Worm (Caenorhabditis elegans): Measurements from ENCODE around the gene dcaf-1.

ce11 chrIV:9682514-9682913, 24.0 kb downstream of the dcaf-1 start, which contains the start of gene ins-7:
- no peak for TF ChIP-seq nfya-1 (tag; optimal IDR thresholded peaks at IDR 0.05)
- no peak for TF ChIP-seq unc-55 (GFP tag; optimal IDR thresholded peaks at IDR 0.05)
- TF ChIP-seq pqm-1 (tag; optimal IDR thresholded peaks at IDR 0.05), result no peak
- no peak for TF ChIP-seq hlh-8 (tag; optimal IDR thresholded peaks at IDR 0.05)
- TF ChIP-seq zip-5 (tag; optimal IDR thresholded peaks at IDR 0.05), result no peak
- no peak for TF ChIP-seq elt-4 (tag; optimal IDR thresholded peaks at IDR 0.05)
- no peak for TF ChIP-seq ama-1 (optimal IDR thresholded peaks at IDR 0.05)
- TF ChIP-seq ceh-48 (tag; optimal IDR thresholded peaks at IDR 0.05), result no peak
- TF ChIP-seq dve-1 (tag; optimal IDR thresholded peaks at IDR 0.05), result no peak
- no peak for TF ChIP-seq lim-6 (tag; optimal IDR thresholded peaks at IDR 0.05)
- no peak for TF ChIP-seq ceh-24 (tag; optimal IDR thresholded peaks at IDR 0.05)
